Fruit fly (Drosophila melanogaster) whole organism, embryonic: ENCODE results near the gene Cog3.
A peak's percentile ranks its signal among the peaks of the same experiment; 100 is the strongest.

Source experiments
- Antp ChIP-seq: fragments of 200-800 bp; sonication (Bioruptor generic); optimal IDR thresholded peaks from 3 replicates; lab custom pipeline; 2016; ENCODE audit warnings: missing biosample characterization, missing genetic modification characterization
- Bdp1 ChIP-seq: fragments of 200-800 bp; sonication (Bioruptor generic); optimal IDR thresholded peaks from 3 replicates; lab custom pipeline; 2016; ENCODE audit warnings: missing biosample characterization, missing genetic modification characterization
- CG10366 ChIP-seq: fragments of 200-800 bp; sonication (Bioruptor generic); IDR thresholded peaks from 2 replicates; pipeline ENCODE4 v1.3.6; 2022; ENCODE audit warnings: missing biosample characterization, missing genetic modification characterization
- CG10654 ChIP-seq: fragments of 200-800 bp; sonication (Bioruptor generic); optimal IDR thresholded peaks from 2 replicates; lab custom pipeline; 2016; ENCODE audit warnings: missing biosample characterization, missing genetic modification characterization
- CG13775 ChIP-seq: fragments of 200-800 bp; sonication (Bioruptor generic); optimal IDR thresholded peaks from 3 replicates; lab custom pipeline; 2017; ENCODE audit warnings: missing biosample characterization, mild to moderate bottlenecking, missing genetic modification characterization
- CG15601 ChIP-seq: fragments of 200-800 bp; sonication (Bioruptor generic); optimal IDR thresholded peaks from 3 replicates; lab custom pipeline; 2019; ENCODE audit warnings: missing biosample characterization, mild to moderate bottlenecking, missing genetic modification characterization, moderate library complexity
- CG17385 ChIP-seq: fragments of 200-800 bp; sonication (Bioruptor generic); optimal IDR thresholded peaks from 3 replicates; lab custom pipeline; 2018; ENCODE audit warnings: missing biosample characterization, mild to moderate bottlenecking, missing genetic modification characterization
- CG1792 ChIP-seq: fragments of 200-800 bp; sonication (Bioruptor generic); optimal IDR thresholded peaks from 2 replicates; lab custom pipeline; 2016; ENCODE audit warnings: missing biosample characterization, missing genetic modification characterization
- CG18619 ChIP-seq: fragments of 200-800 bp; sonication (Bioruptor generic); optimal IDR thresholded peaks from 3 replicates; lab custom pipeline; 2017; ENCODE audit warnings: missing biosample characterization, mild to moderate bottlenecking, missing genetic modification characterization
- CG2120 ChIP-seq: fragments of 200-800 bp; sonication (Bioruptor generic); optimal IDR thresholded peaks from 3 replicates; lab custom pipeline; 2016; ENCODE audit warnings: missing biosample characterization, missing genetic modification characterization
- CG32767 ChIP-seq: fragments of 200-800 bp; sonication (Bioruptor generic); IDR thresholded peaks from 2 replicates; pipeline ENCODE4 v1.3.6; 2022; ENCODE audit warnings: missing biosample characterization, missing genetic modification characterization
- CG3281 ChIP-seq: fragments of 200-800 bp; sonication (Bioruptor generic); optimal IDR thresholded peaks from 3 replicates; lab custom pipeline; 2017; ENCODE audit warnings: missing biosample characterization, mild to moderate bottlenecking, missing genetic modification characterization
- CG34376 ChIP-seq: fragments of 200-800 bp; sonication (Bioruptor generic); optimal IDR thresholded peaks from 2 replicates; lab custom pipeline; 2018; ENCODE audit warnings: missing biosample characterization, mild to moderate bottlenecking, missing genetic modification characterization
- CG34422 ChIP-seq: fragments of 200-800 bp; sonication (Bioruptor generic); IDR thresholded peaks from 3 replicates; pipeline ENCODE4 v1.3.6; 2022; ENCODE audit warnings: missing biosample characterization, missing genetic modification characterization
- CG6254 ChIP-seq: fragments of 200-800 bp; sonication (Bioruptor generic); optimal IDR thresholded peaks from 3 replicates; lab custom pipeline; 2017; ENCODE audit warnings: mild to moderate bottlenecking, missing biosample characterization, missing genetic modification reagents, missing genetic modification characterization
- CG7357 ChIP-seq: fragments of 200-800 bp; sonication (Bioruptor generic); IDR thresholded peaks from 3 replicates; pipeline ENCODE4 v1.3.6; 2022; ENCODE audit warnings: missing biosample characterization, missing genetic modification characterization
- CG7963 ChIP-seq: fragments of 200-800 bp; sonication (Bioruptor generic); IDR thresholded peaks from 3 replicates; pipeline ENCODE4 v1.3.6; 2022; ENCODE audit warnings: missing biosample characterization, missing genetic modification characterization; ENCODE audit not compliant: partially characterized antibody
- CkIIα-i1 ChIP-seq: fragments of 200-800 bp; sonication (Bioruptor generic); IDR thresholded peaks from 2 replicates; pipeline ENCODE4 v1.3.6; 2022; ENCODE audit warnings: missing biosample characterization, missing genetic modification characterization
- Dip3 ChIP-seq: fragments of 200-800 bp; sonication (Bioruptor generic); optimal IDR thresholded peaks from 3 replicates; lab custom pipeline; 2016; ENCODE audit warnings: missing biosample characterization, missing genetic modification characterization
- Dref ChIP-seq: fragments of 200-800 bp; sonication (Bioruptor generic); IDR thresholded peaks from 2 replicates; pipeline ENCODE4 v1.3.6; 2022; ENCODE audit warnings: missing biosample characterization, missing genetic modification characterization
- Ets65A ChIP-seq: fragments of 200-800 bp; sonication (Bioruptor generic); peaks from one replicate; lab custom pipeline; 2016; ENCODE audit warnings: missing biosample characterization, missing genetic modification characterization
- Lhr ChIP-seq: fragments of 200-800 bp; sonication (Bioruptor generic); optimal IDR thresholded peaks from 3 replicates; lab custom pipeline; 2017; ENCODE audit warnings: mild to moderate bottlenecking, missing biosample characterization, missing genetic modification reagents, missing genetic modification characterization
- Nf-YC ChIP-seq: fragments of 200-800 bp; optimal IDR thresholded peaks from 3 replicates; lab custom pipeline; 2019; ENCODE audit warnings: missing biosample characterization, mild to moderate bottlenecking, missing genetic modification characterization, moderate library complexity
- Scr ChIP-seq: fragments of 200-800 bp; sonication (Bioruptor generic); IDR thresholded peaks from 2 replicates; pipeline ENCODE4 v1.3.6; 2022; ENCODE audit warnings: missing biosample characterization, missing genetic modification characterization; ENCODE audit not compliant: partially characterized antibody
- Sin3A ChIP-seq: fragments of >200 bp; optimal IDR thresholded peaks from 2 replicates; lab custom pipeline; 2018
- Sox102F ChIP-seq: fragments of 200-800 bp; sonication (Bioruptor generic); optimal IDR thresholded peaks from 2 replicates; lab custom pipeline; 2018; ENCODE audit warnings: missing biosample characterization, mild to moderate bottlenecking, missing genetic modification characterization, moderate library complexity
- Xrp1 ChIP-seq: fragments of 200-800 bp; sonication (Bioruptor generic); IDR thresholded peaks from 2 replicates; pipeline ENCODE4 v1.3.6; 2022; ENCODE audit warnings: missing biosample characterization, missing genetic modification characterization
- YL-1 ChIP-seq: fragments of 200-800 bp; sonication (Bioruptor generic); optimal IDR thresholded peaks from 3 replicates; lab custom pipeline; 2017; ENCODE audit warnings: missing biosample characterization, mild to moderate bottlenecking, missing genetic modification characterization
- ab ChIP-seq: fragments of 200-800 bp; sonication (Bioruptor generic); optimal IDR thresholded peaks from 2 replicates; lab custom pipeline; 2016; ENCODE audit warnings: missing biosample characterization, missing genetic modification characterization
- abd-A ChIP-seq: fragments of 200-800 bp; sonication (Bioruptor generic); optimal IDR thresholded peaks from 3 replicates; lab custom pipeline; 2019; ENCODE audit warnings: missing biosample characterization, mild to moderate bottlenecking, missing genetic modification characterization, moderate library complexity
- bcd ChIP-seq: fragments of 200-800 bp; sonication (Bioruptor generic); optimal IDR thresholded peaks from 2 replicates; lab custom pipeline; 2017; ENCODE audit warnings: missing biosample characterization, mild to moderate bottlenecking, missing genetic modification characterization
- bsh ChIP-seq, 2 experiments: fragments of 200-800 bp; sonication (Bioruptor generic); optimal IDR thresholded peaks; 2 replicates each; lab custom pipeline; 2017 to 2018; ENCODE audit warnings: mild to moderate bottlenecking in 2 of 2, missing biosample characterization in 2 of 2, missing genetic modification characterization in 2 of 2, moderate library complexity in 1 of 2
- crc ChIP-seq: fragments of 200-800 bp; sonication (Bioruptor generic); optimal IDR thresholded peaks from 2 replicates; lab custom pipeline; 2016; ENCODE audit warnings: missing biosample characterization, missing genetic modification characterization
- danr ChIP-seq: fragments of 200-800 bp; sonication (Bioruptor generic); IDR thresholded peaks from 2 replicates; pipeline ENCODE4 v1.3.6; 2022; ENCODE audit warnings: missing biosample characterization, missing genetic modification characterization
- dpn ChIP-seq, 2 experiments: fragments of 200-800 bp; sonication (Bioruptor generic); optimal IDR thresholded peaks; 3 replicates each; lab custom pipeline; 2016; ENCODE audit warnings: missing biosample characterization in 2 of 2, missing genetic modification characterization in 2 of 2
- ewg ChIP-seq: fragments of 200-800 bp; sonication (Bioruptor generic); optimal IDR thresholded peaks from 3 replicates; lab custom pipeline; 2017; ENCODE audit warnings: mild to moderate bottlenecking, missing biosample characterization, missing genetic modification reagents, missing genetic modification characterization
- gt ChIP-seq: fragments of 200-800 bp; sonication (Bioruptor generic); IDR thresholded peaks from 2 replicates; pipeline ENCODE4 v1.3.6; 2022; ENCODE audit warnings: missing biosample characterization, missing genetic modification characterization
- hb ChIP-seq: fragments of 200-800 bp; sonication (Bioruptor generic); IDR thresholded peaks from 3 replicates; pipeline ENCODE4 v1.3.6; 2022; ENCODE audit warnings: missing biosample characterization, missing genetic modification characterization; ENCODE audit not compliant: partially characterized antibody
- hbn ChIP-seq: fragments of 200-800 bp; sonication (Bioruptor generic); IDR thresholded peaks from 2 replicates; pipeline ENCODE4 v1.3.6; 2022; ENCODE audit warnings: missing biosample characterization, missing genetic modification characterization; ENCODE audit not compliant: partially characterized antibody
- ken ChIP-seq: fragments of 200-800 bp; sonication (Bioruptor generic); IDR thresholded peaks from 3 replicates; pipeline ENCODE4 v1.3.6; 2022; ENCODE audit warnings: missing biosample characterization, missing genetic modification characterization
- nerfin-2 ChIP-seq: fragments of 200-800 bp; sonication (Bioruptor generic); IDR thresholded peaks from 2 replicates; pipeline ENCODE4 v1.3.6; 2022; ENCODE audit warnings: missing biosample characterization, missing genetic modification characterization; ENCODE audit not compliant: partially characterized antibody
- nmo ChIP-seq: fragments of 200-800 bp; sonication (Bioruptor generic); optimal IDR thresholded peaks from 2 replicates; lab custom pipeline; 2018; ENCODE audit warnings: missing biosample characterization, mild to moderate bottlenecking, missing genetic modification characterization, moderate library complexity
- p53 ChIP-seq: fragments of 200-800 bp; sonication (Bioruptor generic); optimal IDR thresholded peaks from 2 replicates; lab custom pipeline; 2016; ENCODE audit warnings: missing biosample characterization, missing genetic modification characterization
- repo ChIP-seq: fragments of 200-800 bp; sonication (Bioruptor generic); optimal IDR thresholded peaks from 2 replicates; lab custom pipeline; 2016; ENCODE audit warnings: missing biosample characterization, missing genetic modification characterization
- scrt ChIP-seq: fragments of 200-800 bp; sonication (Bioruptor generic); optimal IDR thresholded peaks from 2 replicates; lab custom pipeline; 2018; ENCODE audit warnings: missing biosample characterization, mild to moderate bottlenecking, missing genetic modification characterization, moderate library complexity
- sens-2 ChIP-seq: fragments of 200-800 bp; sonication (Bioruptor generic); IDR thresholded peaks from 2 replicates; pipeline ENCODE4 v1.3.6; 2022; ENCODE audit warnings: missing biosample characterization, missing genetic modification characterization
- sr ChIP-seq: fragments of 200-800 bp; sonication (Bioruptor generic); IDR thresholded peaks from 3 replicates; pipeline ENCODE4 v1.3.6; 2022; ENCODE audit warnings: missing biosample characterization, missing genetic modification characterization
- tgo ChIP-seq: fragments of 200-800 bp; sonication (Bioruptor generic); IDR thresholded peaks from 3 replicates; pipeline ENCODE4 v1.3.6; 2022; ENCODE audit warnings: missing biosample characterization, missing genetic modification characterization
- trh ChIP-seq: fragments of 200-800 bp; sonication (Bioruptor generic); optimal IDR thresholded peaks from 2 replicates; lab custom pipeline; 2016; ENCODE audit warnings: missing biosample characterization, missing genetic modification characterization
- wor ChIP-seq: fragments of 200-800 bp; sonication (Bioruptor generic); IDR thresholded peaks from 2 replicates; pipeline ENCODE4 v1.3.6; 2022; ENCODE audit warnings: missing biosample characterization, missing genetic modification characterization
- zen2 ChIP-seq: fragments of 200-800 bp; sonication (Bioruptor generic); IDR thresholded peaks from 3 replicates; pipeline ENCODE4 v1.3.6; 2022; ENCODE audit warnings: missing biosample characterization, missing genetic modification characterization; ENCODE audit not compliant: partially characterized antibody

The Cog3 gene

DNA sequence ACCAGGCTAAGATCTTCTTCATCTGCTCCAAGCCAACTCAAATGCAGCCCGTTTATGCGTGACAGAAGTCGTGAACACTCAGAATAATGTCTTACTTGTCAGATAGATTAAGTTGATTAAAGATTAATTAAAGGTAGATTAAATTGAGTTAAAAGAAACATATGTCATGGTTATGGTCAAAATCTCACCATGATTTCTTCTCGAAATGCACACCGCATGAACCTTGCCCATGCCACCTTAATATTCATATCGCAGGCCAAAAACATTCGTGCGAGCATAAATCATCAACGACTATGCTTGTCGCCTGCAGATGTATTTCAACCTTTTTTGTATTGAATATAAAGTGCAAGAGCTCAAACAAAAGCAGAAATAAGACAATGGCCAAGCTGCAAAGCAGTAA is 19.8 kb downstream of the Cog3 start (continued):
- TF ChIP-seq Lhr (GFP tag; lab: Kevin White, UChicago) (no peak), CG7357 (GFP tag; lab: Robert Waterston, UW) (no peak), YL-1 (GFP tag; lab: Kevin White, UChicago) (no peak), CG18619 (no peak), bcd (GFP tag; lab: Kevin White, UChicago) (peak; percentile 36), Xrp1 (GFP tag; lab: Robert Waterston, UW) (peak; percentile 56; the same call in 1 of the 2 replicates), CG34376 (no peak), ewg (GFP tag; lab: Kevin White, UChicago) (peak; percentile 18), Bdp1 (GFP tag; lab: Kevin White, UChicago) (peak; percentile 6), crc (GFP tag; lab: Kevin White, UChicago) (no peak), CG34422 (GFP tag; lab: Robert Waterston, UW) (peak; percentile 67; the same call in 2 of the 3 replicates), Ets65A (GFP tag; lab: Kevin White, UChicago) (peak; percentile 31), nmo (GFP tag; lab: Kevin White, UChicago) (peak; percentile 45), dpn (GFP tag; optimal IDR thresholded peaks at IDR 0.05; lab: Kevin White, UChicago) (peak; percentile 6 to 13), Scr (GFP tag; lab: Robert Waterston, UW) (no peak), sr (GFP tag; lab: Robert Waterston, UW) (no peak), Sox102F (GFP tag; lab: Kevin White, UChicago) (peak; percentile 78), Antp (GFP tag; lab: Kevin White, UChicago) (no peak), hbn (GFP tag; lab: Robert Waterston, UW) (no peak), ken (0 out of 3 replicates have a peak, but pooled peaks have one; percentile 35), CG10654 (GFP tag; lab: Kevin White, UChicago) (no peak), CG10366 (GFP tag; lab: Robert Waterston, UW) (peak; percentile 59), CG3281 (GFP tag; lab: Kevin White, UChicago) (peak; percentile 23), CG32767 (GFP tag; lab: Robert Waterston, UW) (peak; percentile 59; the same call in 1 of the 2 replicates), CkIIα-i1 (GFP tag; lab: Robert Waterston, UW) (no peak), ab (GFP tag; lab: Kevin White, UChicago) (no peak), nerfin-2 (GFP tag; lab: Robert Waterston, UW) (no peak), danr (GFP tag; lab: Robert Waterston, UW) (no peak), zen2 (GFP tag; lab: Robert Waterston, UW) (no peak), Dip3 (GFP tag; lab: Kevin White, UChicago) (no peak), Nf-YC (tag; lab: Kevin White, UChicago) (peak; percentile 40), trh (GFP tag; lab: Kevin White, UChicago) (no peak), hb (GFP tag; lab: Robert Waterston, UW) (no peak), bsh (GFP tag; optimal IDR thresholded peaks at IDR 0.05; lab: Kevin White, UChicago) (peak; percentile 46 to 80), repo (no peak), CG17385 (peak; percentile 62), CG6254 (peak; percentile 61), Dref (GFP tag; lab: Robert Waterston, UW) (no peak), CG13775 (GFP tag; lab: Kevin White, UChicago) (no peak), scrt (GFP tag; lab: Kevin White, UChicago) (peak; percentile 34), CG15601 (tag; lab: Kevin White, UChicago) (peak; percentile 25), sens-2 (GFP tag; lab: Robert Waterston, UW) (peak; percentile 63), CG2120 (no peak), wor (GFP tag; lab: Robert Waterston, UW) (0 out of 2 replicates have a peak, but pooled peaks have one; percentile 24), tgo (GFP tag; lab: Robert Waterston, UW) (peak; percentile 63; the same call in 2 of the 3 replicates), Sin3A (lab: Kevin White, UChicago) (no peak), gt (GFP tag; lab: Robert Waterston, UW) (no peak), CG7963 (no peak), p53 (GFP tag; lab: Kevin White, UChicago) (no peak), CG1792 (GFP tag; lab: Kevin White, UChicago) (no peak), abd-A (tag; lab: Kevin White, UChicago) (no peak)
